Worm (Caenorhabditis elegans) whole organism, L2 larva: ENCODE measurements around the gene nspc-5.

Experiments used
- ama-1 ChIP-seq: fragments of 150-350 bp; optimal IDR thresholded peaks from 2 replicates; lab custom pipeline; 2018; ENCODE audit warnings: inconsistent platforms
- blmp-1 ChIP-seq: sonication (generic microtip); optimal IDR thresholded peaks from 2 replicates; lab custom pipeline; 2017; ENCODE audit warnings: missing genetic modification characterization, mild to moderate bottlenecking, missing compliant biosample characterization, antibody characterized with exemption, moderate library complexity; ENCODE audit not compliant: insufficient read depth
- crh-2 ChIP-seq: sonication (generic microtip); optimal IDR thresholded peaks from 2 replicates; lab custom pipeline; 2017; ENCODE audit warnings: missing biosample characterization, missing genetic modification characterization
- fos-1 ChIP-seq: fragments of 150-350 bp; optimal IDR thresholded peaks from 2 replicates; lab custom pipeline; 2014; ENCODE audit warnings: missing biosample characterization, missing genetic modification characterization
- lin-13 ChIP-seq: fragments of 150-350 bp; optimal IDR thresholded peaks from 2 replicates; lab custom pipeline; 2014; ENCODE audit warnings: missing biosample characterization, missing genetic modification reagents, missing genetic modification characterization
- mab-5 ChIP-seq: fragments of 150-350 bp; optimal IDR thresholded peaks from 2 replicates; lab custom pipeline; 2014; ENCODE audit warnings: missing biosample characterization, missing genetic modification characterization
- nhr-12 ChIP-seq: fragments of 150-350 bp; optimal IDR thresholded peaks from 2 replicates; lab custom pipeline; 2014; ENCODE audit warnings: missing biosample characterization, missing genetic modification characterization
- unc-62 ChIP-seq: fragments of 150-350 bp; optimal IDR thresholded peaks from 2 replicates; lab custom pipeline; 2014; ENCODE audit warnings: missing biosample characterization, missing genetic modification reagents, missing genetic modification characterization
- zag-1 ChIP-seq: fragments of 150-350 bp; optimal IDR thresholded peaks from 2 replicates; lab custom pipeline; 2014; ENCODE audit warnings: missing biosample characterization, missing genetic modification characterization
- ztf-11 ChIP-seq: sonication (generic microtip); optimal IDR thresholded peaks from 2 replicates; lab custom pipeline; 2017; ENCODE audit warnings: missing biosample characterization, missing genetic modification characterization

ce11 chrX:8500922-8501321 lies 37.6 kb upstream of the nspc-5 start, which contains the start of gene grd-4:
- TF ChIP-seq mab-5 (tag; lab: Kevin White, UChicago) (no peak), crh-2 (tag; lab: Kevin White, UChicago) (no peak), unc-62 (GFP tag; lab: Kevin White, UChicago) (no peak), ztf-11 (no peak), ama-1 (no peak), lin-13 (GFP tag; lab: Kevin White, UChicago) (no peak), fos-1 (tag; lab: Kevin White, UChicago) (no peak), nhr-12 (no peak), zag-1 (tag; lab: Kevin White, UChicago) (no peak), blmp-1 (no peak)
